Fruit fly (Drosophila melanogaster) S2 (cell line): ENCODE measurements around the gene CG5381.

Experiments
- CG8478 ChIP-seq: fragments of >200 bp; optimal IDR thresholded peaks from 2 replicates; lab custom pipeline; 2018
- CTCF ChIP-seq, 2 experiments: fragments of >200 bp; optimal IDR thresholded peaks; 2 replicates each; lab custom pipeline; 2018

The CG5381 gene

dm6 chr2L:10334213-10334612 lies 11.3 kb upstream of the CG5381 start:
- TF ChIP-seq CTCF (optimal IDR thresholded peaks at IDR 0.05; lab: Kevin White, UChicago): no peak
- no peak for TF ChIP-seq CG8478 (lab: Kevin White, UChicago)

DNA sequence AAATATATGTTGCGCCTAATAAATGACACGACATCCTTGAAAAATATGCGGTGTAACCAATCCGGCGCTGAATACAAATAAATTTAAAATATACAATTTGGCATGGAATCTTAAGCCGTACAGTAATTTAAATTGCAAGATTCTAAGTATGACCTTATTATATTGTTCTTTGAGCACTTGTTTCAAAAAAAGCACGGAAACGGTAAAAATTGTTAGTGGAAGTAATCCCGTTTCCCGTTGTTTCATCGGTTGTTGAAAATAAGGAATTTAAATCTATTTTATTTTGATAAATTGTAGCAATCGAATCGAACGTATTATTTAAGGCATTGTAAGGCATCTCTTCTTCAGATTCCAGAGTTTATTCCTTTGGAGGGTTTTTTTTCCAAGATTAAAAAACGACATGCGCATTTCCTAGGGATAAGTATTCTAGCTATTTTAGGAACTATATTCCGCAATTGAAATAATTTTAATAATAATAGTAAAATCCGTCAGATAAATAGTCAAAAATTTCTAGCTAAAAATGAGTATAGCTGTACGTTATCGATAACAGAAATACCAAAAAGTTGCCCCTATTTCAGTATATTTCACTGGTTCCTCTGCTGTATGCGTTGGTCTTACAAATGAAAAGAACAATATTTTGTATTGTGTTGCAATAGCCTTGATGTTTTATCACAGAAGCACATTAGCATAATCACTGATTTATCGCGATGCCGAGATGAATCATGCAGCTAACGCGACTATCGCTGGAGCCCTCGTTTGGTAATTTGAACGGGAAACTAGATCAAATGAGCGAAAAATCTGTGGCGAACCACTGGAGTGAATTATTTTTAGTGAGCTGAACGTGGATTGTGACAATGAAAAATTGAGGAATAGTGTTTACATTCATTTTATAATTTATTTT lies 10.4 kb upstream of the CG5381 start, which contains the start of gene GATAd:
GATAd (plus strand) TSS at position 644 of the 901 bp plus-strand sequence.
- peak in 1 of 2 experiments; percentile 1 for TF ChIP-seq CTCF (optimal IDR thresholded peaks at IDR 0.05; lab: Kevin White, UChicago)
- no peak for TF ChIP-seq CG8478 (lab: Kevin White, UChicago)

dm6 chr2L:10331066-10331847 lies 8.4 kb upstream of the CG5381 start, which contains the start of the genes Schip1 and Cox10:
Schip1 (minus strand) TSS chr2L:10331116.
Cox10 (plus strand) TSS chr2L:10331471.
- TF ChIP-seq CTCF (optimal IDR thresholded peaks at IDR 0.05; lab: Kevin White, UChicago) (no peak), CG8478 (lab: Kevin White, UChicago) (no peak)

DNA sequence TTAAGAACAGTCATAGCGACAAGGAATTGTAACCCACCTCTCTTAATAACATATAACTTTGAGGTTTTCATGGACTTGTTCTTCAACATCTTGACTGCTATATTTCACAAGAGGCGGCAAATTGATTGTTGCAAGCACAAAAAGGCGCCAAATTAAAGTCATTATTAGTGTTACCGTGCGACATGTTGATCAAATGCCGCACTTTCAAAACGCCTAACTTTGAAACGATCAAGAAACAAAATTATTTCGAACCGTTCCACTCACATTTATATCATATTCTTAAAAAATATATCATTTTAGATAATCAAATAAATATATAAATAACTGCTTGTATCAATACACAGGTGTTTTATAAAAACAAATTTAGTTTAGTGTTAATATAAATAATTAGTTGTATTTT lies 4.9 kb upstream of the CG5381 start, which contains the start of gene RnrL:
RnrL (minus strand) TSS at position 154 of the 400 bp plus-strand sequence.
- no peak for TF ChIP-seq CTCF (optimal IDR thresholded peaks at IDR 0.05; lab: Kevin White, UChicago)
- no peak for TF ChIP-seq CG8478 (lab: Kevin White, UChicago)

DNA sequence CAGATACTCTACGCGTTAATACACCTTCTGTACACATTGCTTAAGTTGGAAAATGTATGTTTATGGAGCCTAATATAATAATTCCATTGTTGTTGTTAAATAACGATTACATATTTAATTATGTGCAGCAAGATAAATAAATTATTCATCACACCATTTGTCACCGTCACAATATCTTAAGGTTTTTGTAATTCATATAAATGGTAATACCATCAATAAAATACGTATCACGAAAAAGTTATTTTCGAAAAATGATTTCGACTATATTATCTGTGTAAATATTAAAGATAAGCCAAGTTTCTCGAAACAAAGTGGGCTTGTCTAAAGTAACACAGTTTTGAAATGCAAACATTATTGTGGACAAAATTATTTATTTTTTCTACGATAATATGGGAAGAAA lies 726 bp downstream of the CG5381 start, which contains the start of gene CG4995:
CG4995 (plus strand) TSS at position 301 of the 400 bp plus-strand sequence.
- no peak for TF ChIP-seq CG8478 (lab: Kevin White, UChicago)
- TF ChIP-seq CTCF (optimal IDR thresholded peaks at IDR 0.05; lab: Kevin White, UChicago): no peak

dm6 chr2L:10321612-10322011 lies 1.3 kb downstream of the CG5381 start:
- TF ChIP-seq CG8478 (lab: Kevin White, UChicago): no peak
- TF ChIP-seq CTCF (optimal IDR thresholded peaks at IDR 0.05; lab: Kevin White, UChicago): no peak

dm6 chr2L:10321036-10321583 lies 1.8 kb downstream of the CG5381 start:
- TF ChIP-seq CTCF (optimal IDR thresholded peaks at IDR 0.05; lab: Kevin White, UChicago) (no peak), CG8478 (lab: Kevin White, UChicago) (no peak)

DNA sequence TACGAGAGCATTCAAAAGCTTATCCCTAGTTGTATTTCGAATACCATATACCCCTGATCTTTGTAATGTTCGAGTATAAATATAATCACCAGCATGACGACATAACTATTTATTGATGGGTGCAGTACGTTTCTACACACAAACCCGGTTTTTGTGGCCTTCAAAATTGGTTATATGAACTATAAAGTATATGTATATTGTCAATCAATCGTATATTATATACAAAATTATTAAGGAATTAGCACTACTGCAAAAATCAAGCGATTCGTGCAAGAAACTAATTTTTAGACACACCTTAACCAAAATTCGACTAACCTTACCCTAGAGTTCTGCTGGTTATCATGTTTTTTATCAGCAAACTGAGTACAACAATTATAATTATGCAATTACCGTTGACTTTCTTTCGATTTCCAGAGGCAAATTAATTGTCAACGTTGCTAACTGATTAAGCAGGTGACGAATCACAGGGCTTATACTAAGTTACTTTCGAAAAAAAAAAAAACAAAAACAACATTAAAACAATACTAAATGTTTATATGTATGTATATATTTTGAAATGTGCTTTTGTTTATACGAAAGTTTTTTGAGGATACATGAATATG lies 2.6 kb downstream of the CG5381 start:
- TF ChIP-seq CG8478 (lab: Kevin White, UChicago) (no peak), CTCF (optimal IDR thresholded peaks at IDR 0.05; lab: Kevin White, UChicago) (no peak)

dm6 chr2L:10315888-10316287 lies 7.0 kb downstream of the CG5381 start:
- TF ChIP-seq CTCF (optimal IDR thresholded peaks at IDR 0.05; lab: Kevin White, UChicago) (no peak), CG8478 (lab: Kevin White, UChicago) (no peak)

DNA sequence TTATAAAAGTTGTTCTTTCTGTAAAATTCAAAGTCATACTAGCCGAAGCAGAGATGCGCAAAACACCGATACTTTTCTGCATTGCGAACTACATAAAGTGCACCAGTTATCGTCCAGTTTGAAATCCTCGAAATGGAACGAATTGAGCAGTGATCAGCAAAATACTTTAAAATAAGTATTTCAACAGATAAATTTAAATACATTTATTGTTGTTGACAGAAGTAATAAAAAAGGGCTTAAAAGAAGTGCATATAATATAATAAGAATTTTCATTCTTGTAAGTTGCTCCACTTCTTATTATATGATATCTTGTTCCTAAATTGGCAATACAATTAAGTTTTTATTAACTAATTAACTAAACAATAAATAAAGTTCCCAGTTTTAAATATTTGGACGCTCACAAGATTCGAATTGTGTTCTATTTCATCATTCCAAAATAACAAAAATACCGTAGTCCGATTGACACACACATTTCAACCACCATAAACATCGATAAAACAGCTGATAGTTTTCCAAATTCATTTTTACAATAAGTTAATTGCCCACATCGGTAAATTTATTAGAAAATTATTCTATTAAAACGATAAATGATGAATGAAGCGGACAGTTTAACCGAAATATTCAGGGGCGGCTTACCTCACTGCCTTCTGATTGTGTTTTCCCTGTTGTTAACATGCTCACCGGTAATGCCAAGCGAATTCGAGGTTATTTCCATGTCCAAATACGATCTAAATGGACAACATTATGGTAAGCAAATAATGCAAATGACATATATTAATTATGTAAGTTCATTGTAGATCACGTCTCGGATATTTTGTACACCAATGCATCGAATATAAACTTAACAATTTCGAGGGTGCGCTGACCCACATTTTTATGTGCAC lies 8.3 kb downstream of the CG5381 start, which contains the start of the genes Usp14 and CG4972:
Usp14 (minus strand) TSS at position 70 of the 884 bp plus-strand sequence.
CG4972 (plus strand) TSS at position 466 of the 884 bp plus-strand sequence.
- no peak for TF ChIP-seq CTCF (optimal IDR thresholded peaks at IDR 0.05; lab: Kevin White, UChicago)
- TF ChIP-seq CG8478 (lab: Kevin White, UChicago): no peak

DNA sequence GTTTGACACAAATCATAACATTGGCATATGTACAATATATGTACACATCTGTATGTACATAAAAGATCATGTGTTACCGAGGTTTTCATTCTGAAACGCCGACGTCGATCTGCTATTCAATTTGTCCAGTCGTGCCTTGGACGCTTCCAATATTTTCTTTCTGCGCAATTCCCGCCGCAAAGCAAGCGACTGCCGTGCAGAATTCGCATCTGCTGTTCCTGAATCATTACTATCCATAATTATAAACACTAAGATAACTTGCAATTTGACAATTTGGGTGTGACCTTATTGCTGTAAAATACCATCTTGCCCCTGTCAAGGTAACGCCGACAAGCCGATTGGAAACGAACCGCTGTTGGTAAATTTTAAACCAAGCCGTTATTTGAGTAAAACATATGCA lies 11.1 kb downstream of the CG5381 start:
- TF ChIP-seq CTCF (optimal IDR thresholded peaks at IDR 0.05; lab: Kevin White, UChicago) (peak in 1 of 2 experiments; percentile 6), CG8478 (lab: Kevin White, UChicago) (no peak)

dm6 chr2L:10310614-10311382 lies 12.1 kb downstream of the CG5381 start, which contains the start of gene Cdk5alpha:
Cdk5alpha (minus strand) TSS chr2L:10310956.
- TF ChIP-seq CG8478 (lab: Kevin White, UChicago) (no peak), CTCF (optimal IDR thresholded peaks at IDR 0.05; lab: Kevin White, UChicago) (no peak)
